Worm (Caenorhabditis elegans): ENCODE data around the gene ttr-12.

DNA sequence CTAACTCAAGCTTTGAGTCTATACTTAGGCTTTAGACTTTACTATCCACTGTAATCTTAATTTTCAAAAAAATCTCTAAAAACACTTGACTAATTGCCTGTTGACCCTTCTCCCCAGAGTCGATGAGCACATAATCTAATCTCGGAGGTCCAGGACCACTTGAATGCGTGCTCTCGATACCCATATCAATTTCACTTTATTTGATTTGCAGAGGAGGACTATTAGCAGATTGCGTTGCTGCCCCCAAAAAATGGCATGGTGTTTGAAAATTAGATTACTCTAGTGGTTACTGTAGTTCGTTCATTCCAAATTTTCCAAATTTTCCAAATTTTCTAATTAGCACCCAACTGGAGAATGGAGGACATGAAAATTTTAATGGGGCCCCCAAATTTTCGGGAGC lies 36.9 kb upstream of the ttr-12 start:
- TF ChIP-seq ama-1 (optimal IDR thresholded peaks at IDR 0.05) (no peak), aly-1 (tag; optimal IDR thresholded peaks at IDR 0.05) (no peak), flt-1 (GFP tag; IDR thresholded peaks at IDR 0.05) (no peak), tbx-11 (GFP tag; IDR thresholded peaks at IDR 0.05) (no peak), ets-7 (tag; optimal IDR thresholded peaks at IDR 0.05) (no peak), tra-4 (tag; optimal IDR thresholded peaks at IDR 0.05) (no peak), scrt-1 (GFP tag; IDR thresholded peaks at IDR 0.05) (no peak), sea-1 (GFP tag; conservative IDR thresholded peaks at IDR 0.05) (no peak), ceh-36 (tag; optimal IDR thresholded peaks at IDR 0.05) (no peak), hmg-4 (GFP tag; optimal IDR thresholded peaks at IDR 0.05) (no peak), hnd-1 (tag; optimal IDR thresholded peaks at IDR 0.05) (no peak), B0310.2 (tag; optimal IDR thresholded peaks at IDR 0.05) (no peak), tbx-37 (GFP tag; conservative IDR thresholded peaks at IDR 0.05) (no peak), pes-1 (GFP tag; IDR thresholded peaks at IDR 0.05) (no peak)

Data from whole organism, early embryonic.